Fruit fly (Drosophila melanogaster): ENCODE results near the gene Ten-a.
"Not testable (repeated sequence)": the region's sequence is repeated elsewhere in the genome, so short reads cannot be mapped to it uniquely, and the experiment has no call there.

Ten-a gene

dm6 chrX:12056535-12056934 lies 13.0 kb downstream of the Ten-a start, which contains the start of gene Uch-L5R:
TSS of gene Uch-L5R (minus strand) at chrX:12056635.
- no peak for TF ChIP-seq insv (optimal IDR thresholded peaks at IDR 0.05)

- TF ChIP-seq insv (optimal IDR thresholded peaks at IDR 0.05) = no peak
- TF ChIP-seq psq (optimal IDR thresholded peaks at IDR 0.05) = no peak
- TF ChIP-seq ttk (optimal IDR thresholded peaks at IDR 0.05) = no peak
- TF ChIP-seq Sin3A (optimal IDR thresholded peaks at IDR 0.05) = no peak
- TF ChIP-seq Myc (optimal IDR thresholded peaks at IDR 0.05) = no peak
- no peak for TF ChIP-seq h (optimal IDR thresholded peaks at IDR 0.05)
Measured at dm6 chrX:12059495-12059894, 16.0 kb downstream of the Ten-a start, which contains the start of gene Muc11A. TSS of gene Muc11A (plus strand) at chrX:12059795.

dm6 chrX:12070137-12070536 lies 26.6 kb downstream of the Ten-a start, which contains the start of gene CG34323:
TSS of gene CG34323 (plus strand) at chrX:12070437.
- TF ChIP-seq Myc (optimal IDR thresholded peaks at IDR 0.05) = no peak
- TF ChIP-seq Sin3A (optimal IDR thresholded peaks at IDR 0.05) = no peak
- no peak for TF ChIP-seq ttk (optimal IDR thresholded peaks at IDR 0.05)
- no peak for TF ChIP-seq insv (optimal IDR thresholded peaks at IDR 0.05)
- TF ChIP-seq h (optimal IDR thresholded peaks at IDR 0.05) = no peak
- no peak for TF ChIP-seq psq (optimal IDR thresholded peaks at IDR 0.05)

- no peak for TF ChIP-seq Myc (optimal IDR thresholded peaks at IDR 0.05)
- TF ChIP-seq psq (optimal IDR thresholded peaks at IDR 0.05) = no peak
- TF ChIP-seq insv (optimal IDR thresholded peaks at IDR 0.05) = no peak
- no peak for TF ChIP-seq h (optimal IDR thresholded peaks at IDR 0.05)
- no peak for TF ChIP-seq ttk (optimal IDR thresholded peaks at IDR 0.05)
- no peak for TF ChIP-seq Sin3A (optimal IDR thresholded peaks at IDR 0.05)
Measured at dm6 chrX:12072718-12073117, 29.2 kb downstream of the Ten-a start, which contains the start of gene moon. TSS of gene moon (minus strand) at chrX:12072818.

- TF ChIP-seq psq (optimal IDR thresholded peaks at IDR 0.05) = no peak
- TF ChIP-seq Myc (optimal IDR thresholded peaks at IDR 0.05) = no peak
- no peak for TF ChIP-seq Sin3A (optimal IDR thresholded peaks at IDR 0.05)
- TF ChIP-seq h (optimal IDR thresholded peaks at IDR 0.05) = no peak
- TF ChIP-seq ttk (optimal IDR thresholded peaks at IDR 0.05) = no peak
- TF ChIP-seq insv (optimal IDR thresholded peaks at IDR 0.05) = no peak
Measured at dm6 chrX:12073637-12074036, 30.1 kb downstream of the Ten-a start.

- TF ChIP-seq Sin3A (optimal IDR thresholded peaks at IDR 0.05) = no peak
- TF ChIP-seq ttk (optimal IDR thresholded peaks at IDR 0.05) = no peak
- no peak for TF ChIP-seq h (optimal IDR thresholded peaks at IDR 0.05)
- no peak for TF ChIP-seq Myc (optimal IDR thresholded peaks at IDR 0.05)
- no peak for TF ChIP-seq psq (optimal IDR thresholded peaks at IDR 0.05)
- no peak for TF ChIP-seq insv (optimal IDR thresholded peaks at IDR 0.05)
Measured at dm6 chrX:12075569-12075968, 32.1 kb downstream of the Ten-a start.

- TF ChIP-seq insv (optimal IDR thresholded peaks at IDR 0.05) (no peak), h (optimal IDR thresholded peaks at IDR 0.05) (no peak), Sin3A (optimal IDR thresholded peaks at IDR 0.05) (no peak), Myc (optimal IDR thresholded peaks at IDR 0.05) (no peak), ttk (optimal IDR thresholded peaks at IDR 0.05) (no peak), psq (optimal IDR thresholded peaks at IDR 0.05) (no peak)
Measured at dm6 chrX:12076243-12076642, 32.7 kb downstream of the Ten-a start.

- TF ChIP-seq h (optimal IDR thresholded peaks at IDR 0.05) = no peak
- no peak for TF ChIP-seq Sin3A (optimal IDR thresholded peaks at IDR 0.05)
- no peak for TF ChIP-seq ttk (optimal IDR thresholded peaks at IDR 0.05)
- TF ChIP-seq insv (optimal IDR thresholded peaks at IDR 0.05) = no peak
- TF ChIP-seq Myc (optimal IDR thresholded peaks at IDR 0.05) = no peak
- no peak for TF ChIP-seq psq (optimal IDR thresholded peaks at IDR 0.05)
Measured at dm6 chrX:12082244-12082643, 38.7 kb downstream of the Ten-a start.

dm6 chrX:12084406-12084805 lies 40.9 kb downstream of the Ten-a start:
- TF ChIP-seq insv (optimal IDR thresholded peaks at IDR 0.05) (no peak), Myc (optimal IDR thresholded peaks at IDR 0.05) (no peak), h (optimal IDR thresholded peaks at IDR 0.05) (no peak), Sin3A (optimal IDR thresholded peaks at IDR 0.05) (no peak), ttk (optimal IDR thresholded peaks at IDR 0.05) (no peak)

dm6 chrX:12085694-12086093 lies 42.2 kb downstream of the Ten-a start:
- no peak for TF ChIP-seq Sin3A (optimal IDR thresholded peaks at IDR 0.05)
- no peak for TF ChIP-seq insv (optimal IDR thresholded peaks at IDR 0.05)
- no peak for TF ChIP-seq Myc (optimal IDR thresholded peaks at IDR 0.05)

dm6 chrX:12086925-12087324 lies 43.4 kb downstream of the Ten-a start, which contains the start of gene CG15734:
TSS of gene CG15734 (minus strand) at chrX:12087025.
- not testable (repeated sequence) for TF ChIP-seq ttk, Sin3A, Myc (optimal IDR thresholded peaks at IDR 0.05)

dm6 chrX:12090195-12090784 lies 46.8 kb downstream of the Ten-a start:
- TF ChIP-seq ttk (optimal IDR thresholded peaks at IDR 0.05) (no peak), insv (optimal IDR thresholded peaks at IDR 0.05) (no peak), psq (optimal IDR thresholded peaks at IDR 0.05) (no peak), h (optimal IDR thresholded peaks at IDR 0.05) (no peak), Sin3A (optimal IDR thresholded peaks at IDR 0.05) (no peak), Myc (optimal IDR thresholded peaks at IDR 0.05) (no peak)

dm6 chrX:12103740-12104139 lies 60.2 kb downstream of the Ten-a start, which contains the start of gene CG11356:
TSS of gene CG11356 (minus strand) at chrX:12103840.
- TF ChIP-seq h (optimal IDR thresholded peaks at IDR 0.05) (no peak), ttk (optimal IDR thresholded peaks at IDR 0.05) (no peak), Myc (optimal IDR thresholded peaks at IDR 0.05) (no peak), psq (optimal IDR thresholded peaks at IDR 0.05) (no peak), insv (optimal IDR thresholded peaks at IDR 0.05) (no peak), Sin3A (optimal IDR thresholded peaks at IDR 0.05) (no peak)

Data from Kc167 (cell line).